Worm (Caenorhabditis elegans): ENCODE data around the gene chil-2.

The chil-2 gene

DNA sequence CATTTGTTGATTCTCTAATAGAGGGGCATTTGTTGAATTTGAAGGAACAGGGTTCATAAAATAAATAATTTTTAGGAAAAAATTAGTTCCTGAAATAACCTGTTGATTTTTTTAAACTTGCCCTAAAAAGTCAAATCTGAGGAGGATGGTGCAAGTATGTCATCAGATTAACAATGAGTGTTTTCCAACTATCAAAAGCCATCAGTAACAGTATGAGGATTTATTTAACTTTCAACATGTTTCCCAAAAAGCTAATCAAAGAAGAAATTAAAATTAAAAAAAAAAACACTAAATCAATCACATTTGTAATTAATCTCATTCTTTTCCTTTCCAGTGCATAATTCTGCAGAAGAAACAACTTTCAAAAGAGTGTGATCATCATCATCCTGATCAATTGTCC, 14.8 kb downstream of the chil-2 start, which contains the start of gene chil-5:
chil-5 (minus strand) TSS at position 101 of the 400 bp plus-strand sequence.
- no peak for TF ChIP-seq ceh-16 (tag; optimal IDR thresholded peaks at IDR 0.05)
- no peak for TF ChIP-seq lin-13 (GFP tag; optimal IDR thresholded peaks at IDR 0.05)
- no peak for TF ChIP-seq lsy-2 (tag; optimal IDR thresholded peaks at IDR 0.05)
- TF ChIP-seq gmeb-1 (tag; optimal IDR thresholded peaks at IDR 0.05), result no peak
- TF ChIP-seq lin-11 (tag; optimal IDR thresholded peaks at IDR 0.05), result no peak
- TF ChIP-seq mdl-1 (tag; optimal IDR thresholded peaks at IDR 0.05), result no peak
- TF ChIP-seq fos-1 (tag; optimal IDR thresholded peaks at IDR 0.05), result no peak
- TF ChIP-seq mbf-1 (tag; optimal IDR thresholded peaks at IDR 0.05), result no peak
- no peak for TF ChIP-seq elt-1 (tag; optimal IDR thresholded peaks at IDR 0.05)
- TF ChIP-seq ztf-1 (GFP tag; conservative IDR thresholded peaks at IDR 0.05), result no peak
- TF ChIP-seq unc-62 (GFP tag; optimal IDR thresholded peaks at IDR 0.05), result no peak
- TF ChIP-seq ama-1 (optimal IDR thresholded peaks at IDR 0.05), result no peak
- TF ChIP-seq Y55F3AM.14 (GFP tag; optimal IDR thresholded peaks at IDR 0.05), result no peak
- TF ChIP-seq nhr-25 (tag; optimal IDR thresholded peaks at IDR 0.05), result no peak

DNA sequence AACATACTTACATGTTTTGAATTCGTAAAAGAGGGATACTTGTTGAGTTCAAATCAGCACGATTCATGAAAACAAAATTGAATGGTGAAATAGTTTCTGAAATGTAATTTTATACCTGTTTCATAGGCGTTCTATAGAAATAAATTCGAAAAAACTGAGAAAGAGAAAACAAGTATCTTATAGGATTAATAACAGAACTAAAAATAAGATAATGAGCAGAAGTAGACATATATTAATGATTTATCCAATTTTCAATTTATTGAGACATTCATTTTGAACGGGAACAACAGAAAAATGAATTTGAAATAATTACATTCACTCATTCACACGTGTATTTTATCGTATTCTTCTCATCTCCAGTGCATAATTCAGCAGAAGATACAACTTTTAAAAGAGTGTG, 16.6 kb downstream of the chil-2 start, which contains the start of gene chil-6:
chil-6 (minus strand) TSS at position 101 of the 400 bp plus-strand sequence.
- TF ChIP-seq lin-13 (GFP tag; optimal IDR thresholded peaks at IDR 0.05) (no peak), mbf-1 (tag; optimal IDR thresholded peaks at IDR 0.05) (no peak), nhr-12 (tag; optimal IDR thresholded peaks at IDR 0.05) (no peak), ZK546.5 (tag; optimal IDR thresholded peaks at IDR 0.05) (no peak), nhr-129 (tag; optimal IDR thresholded peaks at IDR 0.05) (no peak), ztf-4 (tag; optimal IDR thresholded peaks at IDR 0.05) (no peak), nhr-23 (tag; optimal IDR thresholded peaks at IDR 0.05) (no peak), unc-39 (tag; optimal IDR thresholded peaks at IDR 0.05) (no peak), mab-5 (tag; optimal IDR thresholded peaks at IDR 0.05) (no peak), elt-1 (tag; optimal IDR thresholded peaks at IDR 0.05) (no peak), alr-1 (tag; optimal IDR thresholded peaks at IDR 0.05) (no peak), lin-11 (tag; optimal IDR thresholded peaks at IDR 0.05) (no peak), zag-1 (tag; optimal IDR thresholded peaks at IDR 0.05) (no peak), nhr-25 (tag; optimal IDR thresholded peaks at IDR 0.05) (no peak), unc-62 (GFP tag; optimal IDR thresholded peaks at IDR 0.05) (no peak), R02D3.7 (tag; optimal IDR thresholded peaks at IDR 0.05) (no peak), aly-2 (tag; optimal IDR thresholded peaks at IDR 0.05) (no peak), F13H6.1 (tag; optimal IDR thresholded peaks at IDR 0.05) (no peak), lsy-2 (tag; optimal IDR thresholded peaks at IDR 0.05) (no peak), elt-3 (tag; optimal IDR thresholded peaks at IDR 0.05) (no peak)

DNA sequence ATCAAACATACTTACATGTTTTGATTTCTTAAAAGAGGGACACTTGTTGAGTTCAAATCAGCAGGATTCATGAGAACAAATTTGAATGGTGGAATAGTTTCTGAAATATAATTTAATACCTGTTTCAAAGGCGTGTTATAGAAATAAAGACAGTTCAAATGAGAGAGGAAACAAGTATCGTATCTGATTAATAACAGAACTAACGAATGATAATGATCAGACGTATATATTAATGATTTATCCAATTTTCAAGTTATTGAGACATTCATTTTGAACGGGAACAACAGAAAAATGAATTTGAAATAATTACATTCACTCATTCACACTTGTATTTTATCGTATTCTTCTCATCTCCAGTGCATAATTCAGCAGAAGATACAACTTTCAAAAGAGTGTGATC, 18.8 kb downstream of the chil-2 start, which contains the start of gene chil-4:
chil-4 (minus strand) TSS at position 101 of the 400 bp plus-strand sequence.
- TF ChIP-seq lin-39 (tag; optimal IDR thresholded peaks at IDR 0.05), result no peak
- TF ChIP-seq gmeb-1 (tag; optimal IDR thresholded peaks at IDR 0.05), result no peak
- no peak for TF ChIP-seq ZK546.5 (tag; optimal IDR thresholded peaks at IDR 0.05)
- no peak for TF ChIP-seq unc-62 (GFP tag; optimal IDR thresholded peaks at IDR 0.05)
- TF ChIP-seq ama-1 (optimal IDR thresholded peaks at IDR 0.05), result no peak
- TF ChIP-seq nhr-237 (tag; optimal IDR thresholded peaks at IDR 0.05), result no peak
- no peak for TF ChIP-seq nhr-11 (tag; optimal IDR thresholded peaks at IDR 0.05)
- TF ChIP-seq C34F6.9 (tag; optimal IDR thresholded peaks at IDR 0.05), result no peak
- TF ChIP-seq nhr-129 (tag; optimal IDR thresholded peaks at IDR 0.05), result no peak
- no peak for TF ChIP-seq aly-2 (tag; optimal IDR thresholded peaks at IDR 0.05)

DNA sequence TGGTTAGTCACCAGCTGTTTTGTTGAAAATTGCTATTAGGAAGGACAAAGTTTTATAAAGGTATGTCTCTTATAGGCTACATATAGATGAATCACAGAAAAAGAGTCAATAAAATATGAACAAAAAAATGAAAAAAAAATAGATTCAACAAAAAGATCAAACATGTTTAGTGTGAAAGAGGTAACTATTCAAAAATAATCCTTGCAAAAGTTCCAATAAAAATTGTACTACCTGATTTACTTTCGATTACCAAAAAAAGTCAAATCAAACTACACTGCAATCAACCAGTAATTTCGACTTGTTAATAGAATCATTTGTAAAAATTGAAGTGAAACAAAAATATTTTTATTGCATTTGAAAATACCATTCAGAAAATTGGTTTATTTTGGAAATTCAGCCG, 23.5 kb downstream of the chil-2 start, which contains the start of gene ZK938.10:
ZK938.10 (minus strand) TSS at position 101 of the 400 bp plus-strand sequence.
- no peak for TF ChIP-seq F13H6.1 (tag; optimal IDR thresholded peaks at IDR 0.05)
- TF ChIP-seq nhr-12 (tag; optimal IDR thresholded peaks at IDR 0.05), result no peak
- TF ChIP-seq mdl-1 (tag; optimal IDR thresholded peaks at IDR 0.05), result no peak
- no peak for TF ChIP-seq mab-5 (tag; optimal IDR thresholded peaks at IDR 0.05)
- no peak for TF ChIP-seq nhr-23 (tag; optimal IDR thresholded peaks at IDR 0.05)
- no peak for TF ChIP-seq aly-2 (tag; optimal IDR thresholded peaks at IDR 0.05)
- no peak for TF ChIP-seq fos-1 (tag; optimal IDR thresholded peaks at IDR 0.05)
- no peak for TF ChIP-seq unc-39 (tag; optimal IDR thresholded peaks at IDR 0.05)
- TF ChIP-seq nhr-77 (tag; optimal IDR thresholded peaks at IDR 0.05), result no peak
- no peak for TF ChIP-seq gmeb-1 (tag; optimal IDR thresholded peaks at IDR 0.05)
- TF ChIP-seq C34F6.9 (tag; optimal IDR thresholded peaks at IDR 0.05), result no peak
- no peak for TF ChIP-seq elt-1 (tag; optimal IDR thresholded peaks at IDR 0.05)
- TF ChIP-seq mbf-1 (tag; optimal IDR thresholded peaks at IDR 0.05), result no peak
- no peak for TF ChIP-seq nhr-11 (tag; optimal IDR thresholded peaks at IDR 0.05)
- no peak for TF ChIP-seq nhr-21 (tag; optimal IDR thresholded peaks at IDR 0.05)
- no peak for TF ChIP-seq R02D3.7 (tag; optimal IDR thresholded peaks at IDR 0.05)
- no peak for TF ChIP-seq lin-39 (tag; optimal IDR thresholded peaks at IDR 0.05)
- no peak for TF ChIP-seq dmd-4 (tag; optimal IDR thresholded peaks at IDR 0.05)
- TF ChIP-seq elt-3 (tag; optimal IDR thresholded peaks at IDR 0.05), result no peak
- no peak for TF ChIP-seq nhr-6 (tag; optimal IDR thresholded peaks at IDR 0.05)

All from whole organism, L2 larva.